Worm (Caenorhabditis elegans): Measurements from ENCODE around the gene xpo-1.

DNA sequence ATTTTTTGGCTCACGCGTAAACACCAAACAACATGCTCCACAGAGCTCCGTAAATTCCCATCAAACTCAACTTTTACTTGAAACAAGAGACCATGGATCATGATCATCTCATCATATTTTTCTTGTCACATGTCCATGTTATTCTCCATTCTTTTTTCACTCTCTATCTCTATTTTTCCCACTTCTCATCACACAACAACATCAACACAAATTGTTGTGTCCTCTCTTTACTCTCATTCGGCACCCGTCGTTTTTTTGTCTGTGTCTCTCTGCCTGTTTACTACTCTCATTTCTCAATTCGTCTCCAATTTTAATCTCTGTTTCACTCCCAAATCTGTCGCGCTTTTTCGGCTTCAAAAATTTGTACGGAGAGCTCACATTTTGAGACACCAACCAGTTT lies 45.6 kb upstream of the xpo-1 start:
- TF ChIP-seq nhr-80 (tag; optimal IDR thresholded peaks at IDR 0.05) (no peak), snpc-4 (GFP tag; optimal IDR thresholded peaks at IDR 0.05) (no peak), snpc-4 (tag; optimal IDR thresholded peaks at IDR 0.05) (no peak), F33H1.4 (GFP tag; IDR thresholded peaks at IDR 0.05) (no peak), mes-4 (tag; optimal IDR thresholded peaks at IDR 0.05) (no peak), pha-4 (tag; optimal IDR thresholded peaks at IDR 0.05) (no peak), attf-5 (GFP tag; optimal IDR thresholded peaks at IDR 0.05) (no peak)
